Worm (Caenorhabditis elegans) whole organism, young adult: Measurements from ENCODE around the gene Y37D8A.25.

Experiments
- atf-7 ChIP-seq: sonication (generic microtip); optimal IDR thresholded peaks from 2 replicates; lab custom pipeline; 2017; ENCODE audit warnings: mild to moderate bottlenecking, missing genetic modification characterization, missing compliant biosample characterization
- let-526 ChIP-seq: fragments of 200-800 bp; sonication (Bioruptor generic); IDR thresholded peaks from 2 replicates; pipeline ENCODE4 v1.3.6; 2022; ENCODE audit warnings: missing genetic modification reagents, missing genetic modification characterization, missing compliant biosample characterization
- nfyb-1 ChIP-seq: fragments of 200-800 bp; sonication (Bioruptor generic); IDR thresholded peaks from 2 replicates; pipeline ENCODE4 v1.3.6; 2022; ENCODE audit warnings: missing genetic modification reagents, missing genetic modification characterization, missing compliant biosample characterization
- nhr-120 ChIP-seq: fragments of 200-800 bp; sonication (Bioruptor generic); IDR thresholded peaks from 2 replicates; pipeline ENCODE4 v1.3.6; 2022; ENCODE audit warnings: missing genetic modification characterization, missing compliant biosample characterization
- unc-62 ChIP-seq: fragments of 150-350 bp; optimal IDR thresholded peaks from 2 replicates; lab custom pipeline; 2014; ENCODE audit warnings: missing biosample characterization, missing genetic modification reagents, missing genetic modification characterization

- TF ChIP-seq unc-62 (GFP tag; lab: Kevin White, UChicago) (no peak), atf-7 (no peak), nfyb-1 (GFP tag; lab: Robert Waterston, UW) (0 out of 2 replicates have a peak, but pooled peaks have one; percentile 9), let-526 (GFP tag; lab: Robert Waterston, UW) (no peak), nhr-120 (GFP tag; lab: Robert Waterston, UW) (no peak)
Measured at ce11 chrIII:12838913-12839366, 18.9 kb upstream of the Y37D8A.25 start, which contains the start of gene Y37D8A.4.
